Worm (Caenorhabditis elegans): Measurements from ENCODE around the gene tag-30.

tag-30 gene

DNA sequence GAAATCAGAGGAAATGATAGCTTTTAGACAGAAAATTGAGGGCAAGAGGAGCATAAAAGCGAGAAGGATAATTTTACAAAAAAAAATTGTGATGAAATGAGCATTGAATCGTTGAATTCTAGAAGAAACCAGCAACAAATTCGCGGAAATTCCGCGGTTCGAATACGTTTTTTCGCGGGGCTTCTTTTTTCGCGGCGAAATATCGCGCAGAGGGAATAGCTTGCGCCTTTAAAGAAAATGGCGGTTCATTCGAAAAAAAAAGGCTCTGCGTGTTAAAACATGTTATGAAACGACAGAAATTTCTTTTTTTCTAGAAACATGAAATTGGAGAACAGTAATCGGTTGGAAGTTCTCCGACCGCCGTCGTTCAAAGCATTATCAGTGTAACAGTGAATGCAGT lies 32.5 kb downstream of the tag-30 start:
- peak; percentile 40 for TF ChIP-seq pha-4 (tag; optimal IDR thresholded peaks at IDR 0.05)
- no peak for TF ChIP-seq fos-1 (tag; optimal IDR thresholded peaks at IDR 0.05)
- TF ChIP-seq elt-2 (tag; optimal IDR thresholded peaks at IDR 0.05): no peak
- no peak for TF ChIP-seq ztf-4 (tag; optimal IDR thresholded peaks at IDR 0.05)
- TF ChIP-seq snpc-4 (tag; optimal IDR thresholded peaks at IDR 0.05): peak; percentile 60
- peak; percentile 71 for TF ChIP-seq lin-15B (tag; optimal IDR thresholded peaks at IDR 0.05)
- peak; percentile 40 for TF ChIP-seq lin-39 (tag; optimal IDR thresholded peaks at IDR 0.05)
- no peak for TF ChIP-seq nhr-12 (tag; optimal IDR thresholded peaks at IDR 0.05)
- no peak for TF ChIP-seq nhr-43 (tag; optimal IDR thresholded peaks at IDR 0.05; ENCODE audit: poor library complexity, severe bottlenecking)
- TF ChIP-seq ama-1 (optimal IDR thresholded peaks at IDR 0.05): peak; percentile 30
- TF ChIP-seq nhr-76 (tag; optimal IDR thresholded peaks at IDR 0.05): no peak
- no peak for TF ChIP-seq unc-62 (GFP tag; optimal IDR thresholded peaks at IDR 0.05)
- TF ChIP-seq sea-2 (GFP tag; optimal IDR thresholded peaks at IDR 0.05): no peak
- TF ChIP-seq hmg-11 (tag; optimal IDR thresholded peaks at IDR 0.05): peak; percentile 16
- no peak for TF ChIP-seq mdl-1 (tag; optimal IDR thresholded peaks at IDR 0.05)
- TF ChIP-seq egl-27 (tag; optimal IDR thresholded peaks at IDR 0.05): no peak
- no peak for TF ChIP-seq elt-1 (tag; optimal IDR thresholded peaks at IDR 0.05)
- TF ChIP-seq fkh-2 (tag; optimal IDR thresholded peaks at IDR 0.05): no peak
- no peak for TF ChIP-seq jun-1 (tag; optimal IDR thresholded peaks at IDR 0.05)
- no peak for TF ChIP-seq egl-5 (tag; optimal IDR thresholded peaks at IDR 0.05)
- TF ChIP-seq fkh-10 (GFP tag; optimal IDR thresholded peaks at IDR 0.05): no peak
- TF ChIP-seq nhr-77 (tag; optimal IDR thresholded peaks at IDR 0.05): no peak
- TF ChIP-seq ztf-11 (tag; optimal IDR thresholded peaks at IDR 0.05): no peak
- TF ChIP-seq nhr-25 (tag; optimal IDR thresholded peaks at IDR 0.05): peak; percentile 45
- no peak for TF ChIP-seq tbx-2 (tag; optimal IDR thresholded peaks at IDR 0.05)
- TF ChIP-seq nhr-23 (tag; optimal IDR thresholded peaks at IDR 0.05): peak; percentile 55
- TF ChIP-seq daf-12 (tag; optimal IDR thresholded peaks at IDR 0.05): no peak
- TF ChIP-seq nfya-1 (tag; optimal IDR thresholded peaks at IDR 0.05; ENCODE audit: insufficient read depth): peak; percentile 70
- peak; percentile 13 for TF ChIP-seq lsy-12 (tag; optimal IDR thresholded peaks at IDR 0.05)
- no peak for TF ChIP-seq ceh-16 (tag; optimal IDR thresholded peaks at IDR 0.05)
- no peak for TF ChIP-seq mml-1 (tag; optimal IDR thresholded peaks at IDR 0.05)
- no peak for TF ChIP-seq elt-3 (tag; optimal IDR thresholded peaks at IDR 0.05)
- TF ChIP-seq eor-1 (tag; optimal IDR thresholded peaks at IDR 0.05): no peak
- TF ChIP-seq aly-2 (tag; optimal IDR thresholded peaks at IDR 0.05): no peak
- TF ChIP-seq zag-1 (tag; optimal IDR thresholded peaks at IDR 0.05): no peak

ce11 chrIV:11821591-11822361 lies 33.2 kb downstream of the tag-30 start, which contains the start of the genes par-5 and M117.3:
Gene par-5, minus strand, starts transcription at chrIV:11821924.
Gene M117.3, plus strand, starts transcription at chrIV:11822206.
- TF ChIP-seq elt-1 (tag; optimal IDR thresholded peaks at IDR 0.05) (no peak), pqm-1 (tag; optimal IDR thresholded peaks at IDR 0.05) (peak; percentile 49), nhr-25 (tag; optimal IDR thresholded peaks at IDR 0.05) (no peak), ceh-82 (tag; optimal IDR thresholded peaks at IDR 0.05) (no peak), ztf-11 (tag; optimal IDR thresholded peaks at IDR 0.05) (no peak), nhr-77 (tag; optimal IDR thresholded peaks at IDR 0.05) (no peak), nhr-76 (tag; optimal IDR thresholded peaks at IDR 0.05) (no peak), ama-1 (optimal IDR thresholded peaks at IDR 0.05) (peak; percentile 20), R02D3.7 (tag; optimal IDR thresholded peaks at IDR 0.05) (no peak), egl-5 (tag; optimal IDR thresholded peaks at IDR 0.05) (peak; percentile 75), elt-2 (tag; optimal IDR thresholded peaks at IDR 0.05) (peak; percentile 80), zag-1 (tag; optimal IDR thresholded peaks at IDR 0.05) (no peak), snpc-4 (tag; optimal IDR thresholded peaks at IDR 0.05) (no peak), mdl-1 (tag; optimal IDR thresholded peaks at IDR 0.05) (peak; percentile 51), sea-2 (GFP tag; optimal IDR thresholded peaks at IDR 0.05) (peak; percentile 77), skn-1 (tag; optimal IDR thresholded peaks at IDR 0.05) (no peak), pha-4 (tag; optimal IDR thresholded peaks at IDR 0.05) (peak; percentile 61), nhr-28 (tag; optimal IDR thresholded peaks at IDR 0.05) (no peak), lin-39 (tag; optimal IDR thresholded peaks at IDR 0.05) (peak; percentile 61), nhr-237 (tag; optimal IDR thresholded peaks at IDR 0.05) (no peak), fkh-2 (tag; optimal IDR thresholded peaks at IDR 0.05) (no peak), fos-1 (tag; optimal IDR thresholded peaks at IDR 0.05) (no peak), unc-39 (tag; optimal IDR thresholded peaks at IDR 0.05) (no peak), ceh-28 (tag; optimal IDR thresholded peaks at IDR 0.05) (peak; percentile 77), fkh-10 (GFP tag; optimal IDR thresholded peaks at IDR 0.05) (peak; percentile 62), egl-27 (tag; optimal IDR thresholded peaks at IDR 0.05) (peak; percentile 10), ZK546.5 (tag; optimal IDR thresholded peaks at IDR 0.05) (no peak), nhr-12 (tag; optimal IDR thresholded peaks at IDR 0.05) (no peak), mml-1 (tag; optimal IDR thresholded peaks at IDR 0.05) (no peak), eor-1 (tag; optimal IDR thresholded peaks at IDR 0.05) (no peak), aly-2 (tag; optimal IDR thresholded peaks at IDR 0.05) (no peak), unc-62 (GFP tag; optimal IDR thresholded peaks at IDR 0.05) (peak; percentile 19), lsy-12 (tag; optimal IDR thresholded peaks at IDR 0.05) (peak; percentile 50), ceh-9 (tag; optimal IDR thresholded peaks at IDR 0.05) (no peak), tbx-2 (tag; optimal IDR thresholded peaks at IDR 0.05) (no peak), nhr-23 (tag; optimal IDR thresholded peaks at IDR 0.05) (no peak), nhr-11 (tag; optimal IDR thresholded peaks at IDR 0.05) (no peak), nfya-1 (tag; optimal IDR thresholded peaks at IDR 0.05; ENCODE audit: insufficient read depth) (peak; percentile 79), jun-1 (tag; optimal IDR thresholded peaks at IDR 0.05) (peak; percentile 67), lin-15B (tag; optimal IDR thresholded peaks at IDR 0.05) (peak; percentile 65), hmg-11 (tag; optimal IDR thresholded peaks at IDR 0.05) (peak; percentile 58), ceh-16 (tag; optimal IDR thresholded peaks at IDR 0.05) (no peak), daf-12 (tag; optimal IDR thresholded peaks at IDR 0.05) (no peak)
